Fruit fly (Drosophila melanogaster) ovary, adult (tissue): ENCODE measurements around the gene edin.
A peak's percentile ranks its signal among the peaks of the same experiment; 100 is the strongest.

Source experiments
- CG17801 ChIP-seq: fragments of 200-800 bp; optimal IDR thresholded peaks from 2 replicates; lab custom pipeline; 2019; ENCODE audit warnings: missing biosample characterization, mild to moderate bottlenecking, missing genetic modification characterization, moderate library complexity; ENCODE audit not compliant: partially characterized antibody

edin gene

DNA sequence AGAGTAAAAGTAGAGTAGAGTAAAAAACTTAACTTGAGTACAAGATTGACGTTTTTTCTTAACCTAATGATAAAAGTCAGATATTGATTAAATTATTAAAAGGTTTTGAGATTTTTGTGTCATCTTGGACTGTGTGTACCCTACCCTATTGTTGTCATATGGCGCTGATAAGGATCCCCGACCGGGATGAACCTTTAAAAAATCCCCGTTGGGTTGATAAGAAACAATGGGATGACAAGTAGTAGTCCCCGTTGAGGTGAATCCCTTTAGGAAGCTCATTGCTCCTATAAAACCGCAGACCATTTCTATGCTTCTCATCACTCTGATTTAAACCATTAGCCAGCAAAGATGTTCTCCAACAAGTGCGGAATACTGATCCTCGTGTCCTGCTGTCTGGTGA lies at the start of gene edin:
Gene edin, plus strand, starts transcription at position 340 of the 400 bp plus-strand sequence.
- TF ChIP-seq CG17801 (GFP tag; lab: Kevin White, UChicago): no peak

DNA sequence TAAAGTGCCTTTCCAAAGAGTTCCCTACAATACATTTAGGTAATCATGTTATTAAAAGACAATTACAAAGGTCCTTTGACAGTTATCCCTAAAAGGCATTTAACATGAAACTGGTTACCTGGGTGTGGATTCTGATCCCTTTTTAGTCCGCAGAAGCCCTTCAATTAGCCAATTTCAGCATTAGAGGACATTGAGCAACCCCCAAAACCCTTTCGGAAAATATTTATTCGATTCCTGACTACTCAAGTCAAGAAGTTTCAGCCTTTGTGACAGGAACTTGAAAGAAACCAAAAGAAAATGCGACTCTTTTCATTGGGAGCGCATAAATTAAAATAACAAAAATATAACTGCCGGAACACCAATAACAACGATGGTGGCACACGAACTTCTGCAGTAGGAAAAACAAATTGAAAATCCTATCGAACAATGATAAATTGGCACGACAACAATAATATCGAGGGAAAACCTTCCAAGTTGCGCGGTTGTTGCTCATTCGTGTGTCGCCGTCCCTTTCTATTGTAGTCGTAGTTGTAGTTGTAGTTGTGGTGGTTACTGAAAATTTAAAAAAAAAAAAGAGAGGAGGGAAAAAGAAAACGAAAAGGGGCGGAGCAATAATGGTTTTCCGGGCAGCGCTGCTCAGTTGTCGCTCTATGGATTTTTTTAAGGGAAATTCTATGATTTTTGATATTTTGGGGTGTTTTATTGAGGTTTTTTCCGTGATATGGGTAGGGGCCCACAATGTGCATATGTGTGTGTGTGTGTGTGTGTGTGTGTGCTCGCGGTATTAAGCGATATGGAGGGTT lies 48.9 kb upstream of the edin start:
- no peak for TF ChIP-seq CG17801 (GFP tag; lab: Kevin White, UChicago)

DNA sequence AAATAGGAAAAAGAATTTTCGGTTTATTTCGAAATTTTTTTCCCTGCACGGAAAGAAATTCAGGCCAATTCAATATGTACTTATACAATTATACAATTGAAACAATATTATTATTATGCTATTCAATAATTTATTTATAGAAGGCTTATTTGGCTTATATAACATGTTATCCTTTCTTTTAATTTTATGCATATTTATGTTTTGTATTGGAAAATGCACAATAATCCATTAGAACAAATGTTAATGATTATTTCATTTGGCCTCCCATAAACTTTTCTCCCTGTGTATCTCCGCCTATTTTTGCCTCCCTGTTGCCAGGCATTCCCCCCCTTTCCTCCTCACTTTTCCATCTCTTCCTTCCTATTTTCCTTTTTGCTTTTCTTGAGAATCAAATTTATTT lies 46.8 kb upstream of the edin start:
- TF ChIP-seq CG17801 (GFP tag; lab: Kevin White, UChicago): no peak

DNA sequence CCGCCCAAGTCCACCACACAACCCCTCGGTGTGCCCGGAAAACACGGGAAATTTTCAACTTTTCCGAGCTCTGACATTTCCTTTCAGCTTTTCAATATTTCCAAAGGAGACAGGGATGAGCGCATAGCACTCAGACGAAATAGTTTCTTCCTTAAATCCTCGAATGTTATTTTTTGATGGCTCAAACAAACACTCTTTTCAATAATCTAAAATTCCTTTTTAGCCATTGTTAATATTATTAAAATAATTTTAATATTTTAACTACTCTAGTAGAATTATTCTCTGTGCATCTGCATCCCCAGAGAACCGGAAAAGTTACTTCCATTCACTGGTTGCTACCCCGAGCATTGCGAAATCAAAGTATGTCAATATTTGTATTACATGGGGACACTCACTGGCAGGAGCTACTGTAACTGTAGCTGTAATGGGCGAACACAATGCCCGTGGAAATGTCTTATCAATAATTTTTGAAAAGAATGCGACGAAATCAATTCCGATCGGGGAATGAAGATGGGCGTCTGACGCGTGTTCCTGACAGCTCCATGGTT lies 36.9 kb upstream of the edin start:
- no peak for TF ChIP-seq CG17801 (GFP tag; lab: Kevin White, UChicago)

DNA sequence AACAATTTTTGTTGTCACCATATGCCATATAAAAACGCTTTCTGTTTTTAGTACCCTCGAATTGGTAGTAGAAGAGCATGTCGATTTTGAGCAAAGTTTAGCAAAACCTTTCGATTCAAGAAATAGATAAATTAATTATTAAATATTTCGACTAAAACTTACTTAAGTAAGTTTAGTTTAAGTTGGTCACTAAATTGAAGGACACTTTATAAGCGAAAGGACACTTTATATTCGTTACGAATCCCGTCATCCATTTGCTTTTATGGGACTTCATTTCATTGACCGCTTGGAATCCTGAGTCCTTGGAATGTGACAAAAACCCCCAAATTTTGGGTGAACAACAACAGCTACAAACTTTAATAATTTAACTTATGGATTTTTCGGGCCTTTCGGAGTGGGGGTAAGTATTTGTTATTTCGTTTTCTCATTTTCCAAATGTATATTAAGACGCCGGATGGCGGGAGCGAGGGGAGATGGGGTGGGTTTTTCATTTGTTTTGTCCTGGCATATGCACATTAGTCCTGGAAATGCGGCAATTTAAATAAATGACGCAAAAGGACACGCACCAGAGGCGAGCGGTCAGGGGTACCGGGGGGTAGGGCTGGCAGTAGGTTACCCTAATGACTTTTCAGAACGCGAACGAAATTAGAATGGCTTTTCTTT lies 35.7 kb upstream of the edin start:
- no peak for TF ChIP-seq CG17801 (GFP tag; lab: Kevin White, UChicago)

DNA sequence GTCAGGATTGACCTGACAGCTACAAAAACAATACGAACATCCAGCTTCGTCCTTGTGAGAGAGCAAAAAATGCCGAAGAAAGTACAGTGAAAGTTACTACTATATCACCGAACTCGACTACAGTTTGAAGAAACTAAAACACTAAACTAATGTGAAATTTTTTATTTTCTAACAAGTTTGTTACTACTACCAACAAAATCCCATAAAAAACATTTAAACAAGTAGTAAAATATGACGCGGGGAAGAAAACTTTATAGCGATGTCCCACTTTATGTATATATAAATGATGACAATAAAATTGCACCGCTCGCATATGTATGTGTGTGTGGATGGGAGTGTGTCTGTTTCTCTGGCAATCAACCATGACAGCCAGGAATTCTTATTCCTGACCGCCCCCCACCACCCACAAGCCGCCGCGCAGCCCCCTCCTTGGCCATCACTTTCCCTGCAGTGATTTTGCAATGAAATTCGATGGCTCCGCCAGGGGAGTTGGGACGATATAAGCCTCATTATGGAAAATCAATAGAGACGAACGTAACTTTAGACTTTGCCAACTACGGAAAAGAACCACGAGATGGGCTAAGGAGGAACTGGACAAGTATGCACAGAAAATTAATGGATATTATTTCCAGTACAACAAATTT lies 33.2 kb upstream of the edin start:
- no peak for TF ChIP-seq CG17801 (GFP tag; lab: Kevin White, UChicago)

DNA sequence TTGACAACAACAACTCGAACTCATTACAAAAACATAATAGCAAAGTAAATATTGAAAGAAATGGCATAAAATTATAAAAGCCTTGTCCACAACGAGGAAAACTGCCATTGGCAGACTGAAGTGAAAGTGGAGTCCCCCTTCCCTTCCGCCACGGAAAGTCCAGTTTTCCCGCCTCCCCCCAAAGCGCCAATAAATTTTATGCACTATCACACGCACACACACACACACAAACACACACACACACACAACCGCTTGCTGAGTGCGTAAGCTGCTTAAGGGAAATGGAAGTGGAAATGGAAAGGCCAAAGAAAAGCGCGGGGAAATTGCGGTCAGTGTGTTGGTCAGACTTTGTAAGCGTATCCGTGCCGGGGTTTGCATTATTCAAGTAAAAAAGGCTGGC lies 32.2 kb upstream of the edin start:
- no peak for TF ChIP-seq CG17801 (GFP tag; lab: Kevin White, UChicago)

DNA sequence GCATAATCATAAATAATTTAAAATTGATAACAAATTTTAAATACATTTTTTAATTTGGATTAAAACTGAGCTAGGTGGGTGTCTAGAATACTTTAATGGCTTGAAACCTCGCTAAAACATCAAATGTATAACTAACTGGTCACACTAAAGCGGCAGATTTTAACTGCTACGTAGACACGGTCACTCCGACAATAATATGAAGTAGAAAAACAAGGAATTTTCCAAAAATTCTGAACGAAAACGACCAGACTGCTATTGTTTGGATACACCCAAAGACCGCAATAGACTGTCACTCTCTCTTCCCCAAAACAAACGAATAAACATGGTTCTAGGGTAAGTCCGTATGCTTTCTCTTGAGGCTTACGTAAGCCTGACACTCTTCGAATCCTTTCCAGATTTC lies 28.9 kb upstream of the edin start, which contains the start of gene QIL1:
Gene QIL1, plus strand, starts transcription at position 142 of the 400 bp plus-strand sequence.
- no peak for TF ChIP-seq CG17801 (GFP tag; lab: Kevin White, UChicago)

DNA sequence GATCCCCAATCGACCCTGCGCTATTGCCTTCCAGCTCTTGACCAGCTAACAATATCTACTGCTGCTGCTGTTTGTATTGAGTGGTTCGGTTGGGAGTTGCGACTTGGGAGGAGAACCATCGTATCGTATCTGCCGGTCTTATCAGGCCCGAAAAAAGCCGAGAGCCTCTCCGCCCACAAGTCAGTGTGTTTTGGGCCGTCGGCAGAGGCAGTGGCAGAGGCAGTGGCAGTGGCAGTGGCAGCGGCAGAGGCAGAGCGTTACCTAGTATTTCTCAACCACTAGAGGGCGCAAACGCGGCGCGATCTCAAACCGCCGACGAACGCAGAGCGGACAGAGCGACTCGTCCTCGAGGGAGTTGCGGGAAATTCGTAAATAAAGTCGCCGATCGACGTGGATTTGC lies 24.6 kb upstream of the edin start, which contains the start of gene SecCl:
Gene SecCl, plus strand, starts transcription at position 18 of the 400 bp plus-strand sequence.
- no peak for TF ChIP-seq CG17801 (GFP tag; lab: Kevin White, UChicago)

DNA sequence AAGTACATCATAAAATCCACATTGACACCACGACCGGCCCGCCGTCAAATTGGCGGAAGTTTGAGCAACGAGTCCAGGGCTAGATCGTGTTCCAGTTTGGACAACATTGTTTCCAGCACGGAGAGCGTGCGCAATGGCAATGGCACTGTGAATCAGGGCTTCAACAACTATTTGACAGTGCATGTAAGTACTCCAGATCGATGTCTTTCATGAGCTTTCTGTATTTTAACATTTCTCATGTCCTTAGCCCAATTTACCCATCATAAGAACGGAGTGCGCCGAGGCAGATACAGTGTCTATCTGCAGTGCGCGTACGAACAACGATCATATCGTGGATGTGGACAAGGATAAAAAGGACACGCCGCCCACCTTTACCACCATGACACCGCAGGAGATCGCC lies 20.8 kb upstream of the edin start:
- no peak for TF ChIP-seq CG17801 (GFP tag; lab: Kevin White, UChicago)

DNA sequence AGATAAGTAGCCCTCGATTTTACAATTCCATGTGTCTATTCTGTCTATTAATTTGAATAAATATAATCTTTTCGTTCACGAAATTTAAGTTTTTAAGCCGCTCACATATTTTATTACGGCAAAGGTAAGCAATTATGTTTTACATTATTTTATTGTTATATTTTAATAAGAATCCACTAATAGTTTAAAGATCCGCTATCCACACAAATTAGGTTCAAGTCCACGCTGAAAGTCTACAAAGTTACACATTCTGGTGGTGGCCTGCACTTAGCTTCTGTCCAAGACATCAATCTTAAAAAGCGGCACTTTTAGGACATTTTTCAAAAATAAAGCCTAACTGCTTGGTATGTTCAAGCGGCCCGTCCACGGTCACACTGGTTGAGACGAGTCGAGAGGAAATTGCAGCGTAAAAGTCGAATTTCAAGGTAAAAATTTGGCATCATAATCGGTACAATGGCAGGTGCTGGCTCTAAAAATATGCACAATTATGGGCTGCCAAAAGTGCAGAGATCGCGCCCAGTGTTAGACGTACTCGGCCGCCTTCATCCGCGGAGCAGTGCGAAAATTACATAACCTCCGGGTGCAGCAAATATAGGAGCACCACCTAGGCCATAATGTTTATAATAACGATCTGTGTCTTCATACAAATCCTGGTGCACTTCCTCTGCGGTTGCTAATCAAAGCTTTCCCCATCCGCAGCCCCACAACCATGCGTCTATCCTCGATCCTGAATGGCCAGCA lies 19.8 kb upstream of the edin start, which contains the start of the genes UQCR-Q and CG46525:
Gene UQCR-Q, plus strand, starts transcription at position 51 of the 741 bp plus-strand sequence.
Gene CG46525, plus strand, starts transcription at position 510 of the 741 bp plus-strand sequence.
- peak; percentile 3 for TF ChIP-seq CG17801 (GFP tag; lab: Kevin White, UChicago)

DNA sequence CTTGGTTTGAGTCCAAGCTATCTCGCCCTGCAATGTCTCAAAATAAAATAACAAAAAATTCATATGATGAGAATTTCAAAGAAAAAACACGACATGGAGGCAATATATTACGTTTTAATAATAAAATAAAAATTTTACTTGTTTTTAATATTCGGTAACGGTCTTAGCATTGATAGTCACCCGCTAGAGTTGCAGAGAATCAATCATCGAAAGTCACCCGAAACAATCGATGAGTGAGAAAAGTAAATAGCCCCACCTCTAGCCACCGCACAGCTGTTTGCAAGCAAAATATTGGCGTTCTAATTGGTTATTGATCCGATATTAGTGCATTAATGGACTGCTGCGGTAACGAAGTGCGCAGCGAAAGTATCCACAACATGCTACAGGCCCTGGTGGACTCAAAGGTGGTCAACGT lies 18.7 kb upstream of the edin start, which contains the start of gene CG34250:
Gene CG34250, plus strand, starts transcription at position 244 of the 415 bp plus-strand sequence.
- TF ChIP-seq CG17801 (GFP tag; lab: Kevin White, UChicago): peak; percentile 56

DNA sequence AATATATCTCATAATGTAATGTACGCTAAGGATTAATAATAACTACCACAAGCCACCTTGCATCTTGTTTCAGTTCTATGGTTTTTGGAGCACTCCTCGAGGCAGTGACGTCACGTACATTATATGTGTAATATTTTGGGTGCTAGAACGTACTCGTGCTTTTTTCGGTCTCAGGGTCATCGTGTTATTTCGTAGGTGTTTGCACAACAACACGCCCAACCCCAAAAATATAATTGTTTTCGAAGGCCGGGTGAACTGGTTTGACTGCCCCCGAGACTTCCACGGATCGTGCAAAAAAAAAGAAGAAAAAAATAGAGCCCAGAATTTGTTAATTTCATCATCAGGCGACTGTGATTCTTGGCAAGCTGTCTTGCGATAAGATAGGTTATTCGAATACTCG lies 18.2 kb upstream of the edin start:
- TF ChIP-seq CG17801 (GFP tag; lab: Kevin White, UChicago): no peak

DNA sequence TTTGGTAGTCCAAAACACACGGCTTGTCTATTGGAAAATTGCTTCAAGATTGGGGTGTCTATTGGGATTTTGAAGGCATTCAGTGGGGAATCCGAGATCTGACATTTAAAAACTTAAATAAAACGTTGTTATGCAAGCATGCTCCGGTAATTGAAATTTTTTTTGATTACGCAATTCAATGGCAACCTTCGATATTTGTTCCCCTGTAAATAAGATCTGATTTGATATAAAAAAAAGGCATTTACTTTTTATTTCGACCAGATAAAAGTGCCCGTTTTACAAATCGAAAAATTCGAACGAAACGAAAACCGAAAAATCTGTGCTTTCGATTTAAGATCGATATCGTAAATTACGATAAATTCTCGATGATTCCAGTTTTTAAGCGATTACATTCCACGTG lies 15.9 kb upstream of the edin start, which contains the start of the genes CG13733 and qjt:
Gene CG13733, minus strand, starts transcription at position 101 of the 400 bp plus-strand sequence.
Gene qjt, plus strand, starts transcription at position 271 of the 400 bp plus-strand sequence.
- TF ChIP-seq CG17801 (GFP tag; lab: Kevin White, UChicago): no peak
